Worm (Caenorhabditis elegans) whole organism, late embryonic: ENCODE measurements around the gene F43C11.4.

Source experiments
- eyg-1 ChIP-seq: sonication (generic microtip); optimal IDR thresholded peaks from 2 replicates; lab custom pipeline; 2016; ENCODE audit warnings: missing genotype, missing genetic modification characterization, missing compliant biosample characterization
- sox-2 ChIP-seq: fragments of 200-800 bp; sonication (Bioruptor generic); IDR thresholded peaks from 2 replicates; pipeline ENCODE4 v1.3.6; 2022; ENCODE audit warnings: missing genetic modification reagents, missing genetic modification characterization, missing compliant biosample characterization
- sox-4 ChIP-seq: sonication (generic microtip); optimal IDR thresholded peaks from 2 replicates; lab custom pipeline; 2017; ENCODE audit warnings: mild to moderate bottlenecking, missing genetic modification characterization, inconsistent platforms, missing compliant biosample characterization

DNA sequence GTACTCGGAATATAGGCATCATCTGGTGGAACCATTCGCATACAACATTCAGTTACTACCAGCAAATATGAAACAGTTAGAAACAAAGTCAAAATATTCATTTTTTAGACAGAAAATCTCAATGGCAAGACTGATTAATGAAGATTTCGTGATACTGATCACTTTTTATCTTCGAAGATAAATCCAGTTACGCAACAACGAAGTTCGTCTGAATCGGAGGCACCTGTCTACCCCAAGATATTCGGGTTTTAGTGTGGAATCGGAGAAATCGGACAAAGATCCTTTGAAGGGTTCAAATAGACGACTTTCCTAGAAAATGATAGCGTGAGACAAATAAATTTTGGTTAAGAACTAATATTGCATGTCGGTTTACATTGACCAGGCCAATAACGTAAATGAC, 49.1 kb downstream of the F43C11.4 start, which contains the start of gene F16G10.13:
- TF ChIP-seq eyg-1: no peak
- no peak for TF ChIP-seq sox-4 (tag; lab: Kevin White, UChicago)
- TF ChIP-seq sox-2 (GFP tag; lab: Robert Waterston, UW): no peak
